Worm (Caenorhabditis elegans): ENCODE measurements around the gene M163.7.

- no peak for TF ChIP-seq mbf-1 (tag; optimal IDR thresholded peaks at IDR 0.05)
- no peak for TF ChIP-seq Y55F3AM.14 (GFP tag; optimal IDR thresholded peaks at IDR 0.05)
- TF ChIP-seq mdl-1 (tag; optimal IDR thresholded peaks at IDR 0.05), result no peak
- TF ChIP-seq ama-1 (optimal IDR thresholded peaks at IDR 0.05), result no peak
- no peak for TF ChIP-seq zag-1 (tag; optimal IDR thresholded peaks at IDR 0.05)
- TF ChIP-seq elt-1 (tag; optimal IDR thresholded peaks at IDR 0.05), result no peak
These were observed 35.3 kb downstream of the M163.7 start for ce11 chrX:14499830-14500409.

Data from whole organism, L2 larva.